Worm (Caenorhabditis elegans) whole organism, young adult: ENCODE results near the gene peli-1.

ENCODE experiments used
- F49E8.2 ChIP-seq: sonication (generic microtip); optimal IDR thresholded peaks from 3 replicates; lab custom pipeline; 2017; ENCODE audit warnings: missing genetic modification characterization, mild to moderate bottlenecking, missing compliant biosample characterization, antibody characterized with exemption, moderate library complexity; ENCODE audit not compliant: insufficient read depth
- Y95B8A.8 ChIP-seq: fragments of 200-800 bp; sonication (Bioruptor generic); IDR thresholded peaks from 2 replicates; pipeline ENCODE4 v1.3.6; 2022; ENCODE audit warnings: missing genetic modification reagents, missing genetic modification characterization, missing compliant biosample characterization
- athp-1 ChIP-seq: sonication (generic microtip); optimal IDR thresholded peaks from 2 replicates; lab custom pipeline; 2017; ENCODE audit warnings: mild to moderate bottlenecking, missing genetic modification characterization, missing compliant biosample characterization
- bed-1 ChIP-seq: fragments of 200-800 bp; sonication (Bioruptor generic); IDR thresholded peaks from 2 replicates; pipeline ENCODE4 v1.3.6; 2022; ENCODE audit warnings: missing genetic modification reagents, missing genetic modification characterization, missing compliant biosample characterization
- bed-2 ChIP-seq: fragments of 200-800 bp; sonication (Bioruptor generic); IDR thresholded peaks from 2 replicates; pipeline ENCODE4 v1.3.6; 2022; ENCODE audit warnings: missing genetic modification reagents, missing genetic modification characterization, missing compliant biosample characterization
- ccch-3 ChIP-seq: fragments of 200-800 bp; sonication (Bioruptor generic); optimal IDR thresholded peaks from 2 replicates; lab custom pipeline; 2018; ENCODE audit warnings: mild to moderate bottlenecking, missing genetic modification characterization, missing compliant biosample characterization
- cebp-2 ChIP-seq: fragments of 200-800 bp; sonication (Bioruptor generic); IDR thresholded peaks from 2 replicates; pipeline ENCODE4 v1.3.6; 2022; ENCODE audit warnings: missing genetic modification characterization, missing compliant biosample characterization
- hlh-12 ChIP-seq: sonication (generic microtip); optimal IDR thresholded peaks from 2 replicates; lab custom pipeline; 2016; ENCODE audit warnings: missing genetic modification characterization, missing compliant biosample characterization
- lin-54 ChIP-seq: fragments of 200-800 bp; sonication (Bioruptor generic); optimal IDR thresholded peaks from 2 replicates; lab custom pipeline; 2018; ENCODE audit warnings: mild to moderate bottlenecking, missing genetic modification characterization, missing compliant biosample characterization
- pha-4 ChIP-seq: fragments of 150-350 bp; sonication (generic microtip); optimal IDR thresholded peaks from 2 replicates; lab custom pipeline; 2014; ENCODE audit warnings: missing biosample characterization, missing genetic modification reagents, missing genetic modification characterization
- sea-2 ChIP-seq: fragments of 200-800 bp; sonication (Bioruptor generic); IDR thresholded peaks from 2 replicates; pipeline ENCODE4 v1.3.6; 2022; ENCODE audit warnings: missing genetic modification characterization, missing compliant biosample characterization
- unc-62 ChIP-seq: fragments of 150-350 bp; optimal IDR thresholded peaks from 2 replicates; lab custom pipeline; 2014; ENCODE audit warnings: missing biosample characterization, missing genetic modification reagents, missing genetic modification characterization
- ztf-22 ChIP-seq: fragments of 200-800 bp; sonication (Bioruptor generic); optimal IDR thresholded peaks from 2 replicates; lab custom pipeline; 2018; ENCODE audit warnings: mild to moderate bottlenecking, missing genetic modification characterization, moderate library complexity, missing compliant biosample characterization

ce11 chrV:5695635-5696034 lies 10.0 kb upstream of the peli-1 start:
- TF ChIP-seq bed-1 (no peak), F49E8.2 (tag; lab: Kevin White, UChicago) (no peak), Y95B8A.8 (GFP tag; lab: Robert Waterston, UW) (no peak), cebp-2 (GFP tag; lab: Robert Waterston, UW) (no peak), ztf-22 (GFP tag; lab: Kevin White, UChicago) (no peak), sea-2 (GFP tag; lab: Robert Waterston, UW) (no peak), pha-4 (no peak), bed-2 (no peak), lin-54 (no peak), athp-1 (tag; lab: Kevin White, UChicago) (no peak), unc-62 (GFP tag; lab: Kevin White, UChicago) (no peak), ccch-3 (GFP tag; lab: Kevin White, UChicago) (no peak), hlh-12 (tag; lab: Kevin White, UChicago) (no peak)
